Worm (Caenorhabditis elegans): Measurements from ENCODE around the gene ascc-1.

ascc-1 gene

DNA sequence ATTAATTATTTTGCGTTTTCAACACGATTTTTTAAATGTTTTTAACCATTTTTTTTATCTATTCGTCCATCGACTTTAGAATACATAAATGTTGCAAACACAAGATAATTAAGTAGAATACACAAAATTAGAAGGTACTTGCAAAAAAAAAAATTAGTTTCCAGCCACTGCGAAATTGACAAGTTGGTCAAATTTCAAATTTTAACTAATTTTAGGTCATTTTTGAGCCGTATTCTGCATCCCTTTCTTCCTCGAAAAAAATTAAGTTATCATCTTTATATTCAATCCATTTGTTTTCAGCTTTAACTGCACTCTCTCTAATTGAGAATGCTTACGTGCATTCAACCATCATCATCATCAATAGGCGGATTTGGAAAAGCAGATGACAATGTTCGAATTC lies 11.9 kb downstream of the ascc-1 start, which contains the start of gene egl-26:
Gene egl-26 (plus strand): TSS at position 301 of the 400 bp plus-strand sequence.
- TF ChIP-seq hmg-4 (GFP tag; optimal IDR thresholded peaks at IDR 0.05) (no peak), sea-1 (GFP tag; conservative IDR thresholded peaks at IDR 0.05) (no peak), hnd-1 (tag; optimal IDR thresholded peaks at IDR 0.05) (no peak), F13C5.2 (tag; optimal IDR thresholded peaks at IDR 0.05) (no peak), hmbx-1 (tag; optimal IDR thresholded peaks at IDR 0.05) (no peak), aly-1 (tag; optimal IDR thresholded peaks at IDR 0.05) (no peak)

DNA sequence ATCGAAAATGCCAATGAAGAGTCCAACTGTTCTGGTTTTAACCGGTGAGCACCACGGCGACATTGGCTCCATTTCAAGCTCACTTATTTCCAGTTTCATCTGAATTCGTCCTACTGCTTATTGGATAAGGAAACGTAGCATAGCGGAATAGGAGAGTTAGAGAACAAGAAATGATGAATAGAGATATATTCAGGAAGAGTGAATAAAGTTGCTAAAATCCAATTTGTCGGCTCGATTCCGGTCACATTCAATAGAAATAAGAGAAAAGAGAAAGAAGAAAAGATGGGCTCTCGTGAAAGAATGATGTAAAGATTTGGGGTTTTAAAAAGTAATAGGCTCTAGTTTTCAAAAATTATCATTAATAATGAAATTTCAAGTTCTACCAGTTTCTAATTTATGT lies 15.9 kb downstream of the ascc-1 start:
- TF ChIP-seq B0310.2 (tag; optimal IDR thresholded peaks at IDR 0.05) (no peak), ceh-13 (GFP tag; optimal IDR thresholded peaks at IDR 0.05) (no peak), aly-1 (tag; optimal IDR thresholded peaks at IDR 0.05) (no peak), scrt-1 (GFP tag; IDR thresholded peaks at IDR 0.05) (no peak), sea-1 (GFP tag; conservative IDR thresholded peaks at IDR 0.05) (no peak), ceh-36 (tag; optimal IDR thresholded peaks at IDR 0.05) (no peak), pes-1 (GFP tag; IDR thresholded peaks at IDR 0.05) (no peak), hnd-1 (tag; optimal IDR thresholded peaks at IDR 0.05) (no peak), tra-4 (tag; optimal IDR thresholded peaks at IDR 0.05) (no peak), ets-7 (tag; optimal IDR thresholded peaks at IDR 0.05) (no peak)

DNA sequence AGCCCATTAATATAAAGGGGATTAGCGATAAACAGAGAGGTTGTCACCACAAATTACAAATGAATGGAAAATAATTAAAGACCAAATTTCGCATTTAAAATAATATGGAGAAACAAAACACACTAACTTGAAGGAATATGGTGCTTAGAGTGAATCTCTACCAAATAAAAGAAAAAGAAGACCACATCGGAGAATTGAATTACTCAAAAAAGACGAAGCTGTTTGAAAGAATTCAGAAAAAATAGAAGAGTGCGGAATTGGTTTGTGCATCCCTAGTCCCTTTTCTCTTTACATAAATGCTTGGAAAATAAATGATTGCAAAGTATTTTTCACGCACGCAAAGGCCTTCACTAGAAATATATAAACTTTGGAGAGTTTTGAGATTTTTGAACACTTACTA lies 16.4 kb downstream of the ascc-1 start:
- TF ChIP-seq hmg-4 (GFP tag; optimal IDR thresholded peaks at IDR 0.05) (no peak), tbx-37 (GFP tag; conservative IDR thresholded peaks at IDR 0.05) (no peak), ama-1 (optimal IDR thresholded peaks at IDR 0.05) (no peak), flt-1 (GFP tag; IDR thresholded peaks at IDR 0.05) (no peak), aly-1 (tag; optimal IDR thresholded peaks at IDR 0.05) (no peak), F13C5.2 (tag; optimal IDR thresholded peaks at IDR 0.05) (no peak)

DNA sequence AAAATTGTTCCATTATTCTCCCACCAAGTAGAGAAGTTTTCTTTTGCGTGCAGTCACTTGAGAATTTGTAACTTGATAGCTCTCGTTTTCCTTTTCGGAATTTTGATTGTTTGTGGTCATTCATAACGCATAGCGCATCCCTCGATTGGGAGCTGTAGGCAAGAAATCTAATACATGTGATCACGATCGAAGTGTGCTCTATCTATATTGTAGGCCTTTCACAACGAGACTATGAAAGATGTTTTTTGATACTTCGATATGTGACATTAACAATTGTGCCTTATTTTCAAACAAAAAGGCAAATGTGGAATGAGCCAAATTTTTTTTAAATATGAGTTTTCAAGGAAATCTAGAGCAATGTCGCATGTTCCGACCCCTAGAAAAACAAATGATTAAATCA lies 18.4 kb downstream of the ascc-1 start:
- TF ChIP-seq tbx-37 (GFP tag; conservative IDR thresholded peaks at IDR 0.05) (no peak), ama-1 (optimal IDR thresholded peaks at IDR 0.05) (no peak), sea-1 (GFP tag; conservative IDR thresholded peaks at IDR 0.05) (no peak), ets-7 (tag; optimal IDR thresholded peaks at IDR 0.05) (no peak), hmg-4 (GFP tag; optimal IDR thresholded peaks at IDR 0.05) (no peak), tbx-11 (GFP tag; IDR thresholded peaks at IDR 0.05) (no peak), F13C5.2 (tag; optimal IDR thresholded peaks at IDR 0.05) (no peak)

DNA sequence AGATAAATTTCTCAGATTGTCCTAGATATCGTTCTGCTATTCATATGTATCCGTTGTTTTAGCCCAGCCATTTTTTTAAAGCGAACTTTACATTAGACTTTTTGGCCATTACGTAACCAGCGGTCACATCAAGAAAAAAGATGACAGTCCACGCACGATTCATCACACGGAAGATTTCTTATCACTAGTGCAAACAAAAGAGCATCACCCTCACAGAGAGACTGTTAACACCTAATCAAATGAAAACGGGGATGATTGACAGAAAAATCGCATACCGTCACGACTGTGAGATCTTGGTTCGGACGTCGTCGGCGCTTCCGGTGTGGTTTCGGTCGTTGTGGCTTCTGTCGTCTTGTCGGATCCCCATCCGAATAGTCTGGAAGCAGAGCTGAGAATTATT lies 19.2 kb downstream of the ascc-1 start:
- TF ChIP-seq pes-1 (GFP tag; IDR thresholded peaks at IDR 0.05) = no peak

DNA sequence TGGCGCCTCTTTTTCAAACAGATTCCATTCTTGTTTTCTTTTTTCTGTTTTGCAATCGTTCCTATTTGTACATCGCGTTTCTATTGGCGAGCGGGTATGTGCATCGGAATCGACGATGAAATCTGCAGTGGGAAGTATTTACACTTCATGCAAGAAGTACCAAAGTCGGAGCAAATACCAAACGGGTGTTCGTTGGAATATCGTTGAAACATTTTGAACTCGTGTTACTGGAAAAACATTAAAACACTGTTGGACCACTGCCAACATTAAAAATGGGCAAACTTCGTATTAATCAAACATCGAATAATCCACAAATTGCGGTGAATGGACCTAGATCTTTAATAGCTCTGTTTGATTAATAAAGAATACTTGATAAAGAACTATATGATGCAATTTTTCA lies 21.7 kb downstream of the ascc-1 start, which contains the start of gene C23H3.9:
Gene C23H3.9 (minus strand): TSS at position 101 of the 400 bp plus-strand sequence.
- TF ChIP-seq pes-1 (GFP tag; IDR thresholded peaks at IDR 0.05) (no peak), ceh-13 (GFP tag; optimal IDR thresholded peaks at IDR 0.05) (no peak), ceh-36 (tag; optimal IDR thresholded peaks at IDR 0.05) (no peak)

DNA sequence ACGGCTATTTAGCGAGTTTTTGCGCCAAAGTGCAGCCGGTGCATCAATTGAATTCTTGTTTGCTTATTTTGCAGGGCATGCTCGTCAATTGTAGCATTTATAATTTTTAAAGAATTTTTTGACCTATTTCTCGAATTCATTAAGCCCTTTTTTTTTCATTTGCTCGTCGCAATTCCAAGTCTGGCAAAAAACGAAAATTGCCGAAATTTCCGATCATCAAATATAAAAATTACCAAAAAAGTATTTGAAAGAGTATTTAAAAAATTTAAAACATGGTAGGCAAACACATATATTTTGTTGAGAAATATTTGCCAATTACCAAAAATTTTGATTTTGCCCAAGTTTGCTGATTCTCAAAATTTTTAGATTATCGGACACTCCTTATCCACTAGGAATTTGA lies 26.7 kb downstream of the ascc-1 start, which contains the start of gene C50D2.6:
Gene C50D2.6 (plus strand): TSS at position 301 of the 400 bp plus-strand sequence.
- TF ChIP-seq B0310.2 (tag; optimal IDR thresholded peaks at IDR 0.05) = no peak
- no peak for TF ChIP-seq F13C5.2 (tag; optimal IDR thresholded peaks at IDR 0.05)
- no peak for TF ChIP-seq ama-1 (optimal IDR thresholded peaks at IDR 0.05)
- no peak for TF ChIP-seq sea-1 (GFP tag; conservative IDR thresholded peaks at IDR 0.05)
- TF ChIP-seq tra-4 (tag; optimal IDR thresholded peaks at IDR 0.05) = no peak
- no peak for TF ChIP-seq hmg-4 (GFP tag; optimal IDR thresholded peaks at IDR 0.05)
- no peak for TF ChIP-seq flt-1 (GFP tag; IDR thresholded peaks at IDR 0.05)
- no peak for TF ChIP-seq aly-1 (tag; optimal IDR thresholded peaks at IDR 0.05)
- no peak for TF ChIP-seq hmbx-1 (tag; optimal IDR thresholded peaks at IDR 0.05)
- no peak for TF ChIP-seq scrt-1 (GFP tag; IDR thresholded peaks at IDR 0.05)
- TF ChIP-seq pes-1 (GFP tag; IDR thresholded peaks at IDR 0.05) = no peak
- no peak for TF ChIP-seq tbx-37 (GFP tag; conservative IDR thresholded peaks at IDR 0.05)
- TF ChIP-seq hnd-1 (tag; optimal IDR thresholded peaks at IDR 0.05) = no peak
- TF ChIP-seq tbx-11 (GFP tag; IDR thresholded peaks at IDR 0.05) = no peak
- no peak for TF ChIP-seq ets-7 (tag; optimal IDR thresholded peaks at IDR 0.05)
- TF ChIP-seq ceh-13 (GFP tag; optimal IDR thresholded peaks at IDR 0.05) = no peak
- TF ChIP-seq ceh-36 (tag; optimal IDR thresholded peaks at IDR 0.05) = no peak

DNA sequence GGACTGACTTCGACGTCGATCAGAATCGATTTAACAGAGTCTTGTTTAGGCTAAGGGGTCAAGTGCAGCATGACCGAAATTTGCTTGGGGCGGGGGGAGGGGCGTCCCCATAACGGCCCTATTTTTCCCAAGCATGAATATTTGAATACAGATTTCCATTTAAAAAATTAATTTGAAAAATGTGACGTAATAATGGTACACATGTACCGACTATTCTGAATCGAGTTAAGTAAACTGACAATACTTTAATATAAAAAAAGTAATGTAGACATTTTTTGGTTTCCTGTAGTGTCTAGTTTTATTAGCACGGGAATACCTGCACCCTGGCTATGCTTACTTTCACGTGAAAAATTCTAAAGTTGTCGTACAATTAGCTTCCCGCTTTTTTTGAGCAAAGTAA lies 29.3 kb downstream of the ascc-1 start:
- TF ChIP-seq hmbx-1 (tag; optimal IDR thresholded peaks at IDR 0.05) (no peak), sea-1 (GFP tag; conservative IDR thresholded peaks at IDR 0.05) (no peak), ama-1 (optimal IDR thresholded peaks at IDR 0.05) (no peak), B0310.2 (tag; optimal IDR thresholded peaks at IDR 0.05) (no peak), tbx-37 (GFP tag; conservative IDR thresholded peaks at IDR 0.05) (no peak), tra-4 (tag; optimal IDR thresholded peaks at IDR 0.05) (no peak), ets-7 (tag; optimal IDR thresholded peaks at IDR 0.05) (no peak), hmg-4 (GFP tag; optimal IDR thresholded peaks at IDR 0.05) (no peak), F13C5.2 (tag; optimal IDR thresholded peaks at IDR 0.05) (no peak), scrt-1 (GFP tag; IDR thresholded peaks at IDR 0.05) (no peak), aly-1 (tag; optimal IDR thresholded peaks at IDR 0.05) (no peak), flt-1 (GFP tag; IDR thresholded peaks at IDR 0.05) (no peak), tbx-11 (GFP tag; IDR thresholded peaks at IDR 0.05) (no peak), hnd-1 (tag; optimal IDR thresholded peaks at IDR 0.05) (no peak), ceh-13 (GFP tag; optimal IDR thresholded peaks at IDR 0.05) (no peak), pes-1 (GFP tag; IDR thresholded peaks at IDR 0.05) (no peak), ceh-36 (tag; optimal IDR thresholded peaks at IDR 0.05) (no peak)

DNA sequence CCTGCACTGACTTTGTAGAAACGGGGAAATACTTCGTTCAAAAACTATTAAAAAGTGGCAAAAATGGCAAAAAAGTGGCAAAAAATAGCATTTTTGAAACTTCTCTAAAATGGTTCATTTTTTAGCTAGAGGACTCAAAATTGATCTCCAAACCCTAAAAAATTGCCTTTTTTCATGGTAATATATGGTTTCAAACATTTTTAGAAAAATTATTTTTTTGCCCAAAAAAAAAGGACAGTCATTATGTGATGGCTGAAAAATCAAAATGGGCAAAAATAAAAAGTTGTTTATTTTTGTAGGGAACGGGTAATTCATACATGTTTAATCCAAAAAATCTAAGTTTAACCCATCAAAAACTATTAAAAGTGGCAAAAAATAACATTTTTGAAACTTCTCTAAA lies 30.5 kb downstream of the ascc-1 start:
- TF ChIP-seq F13C5.2 (tag; optimal IDR thresholded peaks at IDR 0.05) = no peak
- no peak for TF ChIP-seq scrt-1 (GFP tag; IDR thresholded peaks at IDR 0.05)
- TF ChIP-seq hmbx-1 (tag; optimal IDR thresholded peaks at IDR 0.05) = no peak
- no peak for TF ChIP-seq ceh-36 (tag; optimal IDR thresholded peaks at IDR 0.05)
- no peak for TF ChIP-seq ceh-13 (GFP tag; optimal IDR thresholded peaks at IDR 0.05)
- TF ChIP-seq B0310.2 (tag; optimal IDR thresholded peaks at IDR 0.05) = no peak
- TF ChIP-seq aly-1 (tag; optimal IDR thresholded peaks at IDR 0.05) = no peak
- no peak for TF ChIP-seq pes-1 (GFP tag; IDR thresholded peaks at IDR 0.05)
- no peak for TF ChIP-seq hnd-1 (tag; optimal IDR thresholded peaks at IDR 0.05)
- TF ChIP-seq sea-1 (GFP tag; conservative IDR thresholded peaks at IDR 0.05) = no peak
- no peak for TF ChIP-seq tra-4 (tag; optimal IDR thresholded peaks at IDR 0.05)

All from whole organism, early embryonic.